Fruit fly (Drosophila melanogaster) whole organism, wandering third instar larva: ENCODE measurements around the gene yellow-e3.

Experiments
- Abd-B ChIP-seq: fragments of >200 bp; optimal IDR thresholded peaks from 2 replicates; lab custom pipeline; 2017; ENCODE audit warnings: missing biosample characterization, missing genetic modification characterization
- CG32264 ChIP-seq: fragments of 200-800 bp; sonication (Bioruptor generic); optimal IDR thresholded peaks from 2 replicates; lab custom pipeline; 2016; ENCODE audit warnings: missing biosample characterization, missing genetic modification characterization
- CG9705 ChIP-seq: fragments of 200-800 bp; sonication (Bioruptor generic); optimal IDR thresholded peaks from 2 replicates; lab custom pipeline; 2018; ENCODE audit warnings: missing biosample characterization, mild to moderate bottlenecking, missing genetic modification characterization
- CrebA ChIP-seq: fragments of 200-800 bp; sonication (Bioruptor generic); optimal IDR thresholded peaks from 2 replicates; lab custom pipeline; 2016; ENCODE audit warnings: missing biosample characterization, mild to moderate bottlenecking, missing genetic modification characterization, borderline replicate concordance
- Dfd ChIP-seq: fragments of >200 bp; optimal IDR thresholded peaks from 2 replicates; lab custom pipeline; 2017; ENCODE audit warnings: missing biosample characterization, missing genetic modification characterization
- Dif ChIP-seq: fragments of 200-275, 200-300 bp; sonication (Bioruptor generic); optimal IDR thresholded peaks from 2 replicates; lab custom pipeline; 2018; ENCODE audit warnings: missing biosample characterization, missing genetic modification characterization; ENCODE audit not compliant: partially characterized antibody
- GATAd ChIP-seq: sonication (Bioruptor generic); optimal IDR thresholded peaks from 2 replicates; lab custom pipeline; 2016; ENCODE audit warnings: missing biosample characterization, missing genetic modification characterization
- HLH106 ChIP-seq: fragments of 200-800 bp; optimal IDR thresholded peaks from 3 replicates; lab custom pipeline; 2019; ENCODE audit warnings: missing biosample characterization, mild to moderate bottlenecking, missing genetic modification characterization, moderate library complexity
- Hnf4 ChIP-seq: fragments of 200-800 bp; sonication (Bioruptor generic); optimal IDR thresholded peaks from 2 replicates; lab custom pipeline; 2016; ENCODE audit warnings: missing biosample characterization, mild to moderate bottlenecking, missing genetic modification characterization
- Hr78 ChIP-seq: fragments of >200 bp; optimal IDR thresholded peaks from 2 replicates; lab custom pipeline; 2017; ENCODE audit warnings: missing biosample characterization, missing genetic modification characterization
- Hr83 ChIP-seq: fragments of 200-300 bp; sonication (Bioruptor generic); optimal IDR thresholded peaks from 2 replicates; lab custom pipeline; 2016; ENCODE audit warnings: missing biosample characterization, mild to moderate bottlenecking, missing genetic modification characterization, moderate library complexity; ENCODE audit not compliant: poor library complexity, severe bottlenecking
- Jra ChIP-seq: sonication (Bioruptor generic); optimal IDR thresholded peaks from 2 replicates; lab custom pipeline; 2016; ENCODE audit warnings: missing biosample characterization, missing genetic modification characterization
- Mio ChIP-seq: sonication (Bioruptor generic); optimal IDR thresholded peaks from 2 replicates; lab custom pipeline; 2016; ENCODE audit warnings: missing biosample characterization, missing genetic modification characterization
- Myc ChIP-seq: fragments of >200 bp; optimal IDR thresholded peaks from 2 replicates; lab custom pipeline; 2017
- N ChIP-seq: fragments of >200 bp; optimal IDR thresholded peaks from 2 replicates; lab custom pipeline; 2018; ENCODE audit warnings: missing biosample characterization, missing external identifiers, missing genetic modification characterization
- OdsH ChIP-seq: fragments of 200-800 bp; sonication (Bioruptor generic); optimal IDR thresholded peaks from 2 replicates; lab custom pipeline; 2016; ENCODE audit warnings: missing biosample characterization, mild to moderate bottlenecking, missing genetic modification characterization
- Rel ChIP-seq, 2 experiments: fragments of 200-800 bp; sonication (Bioruptor generic) in 1 of 2; optimal IDR thresholded peaks; 2 replicates in 1 of 2; 3 replicates in 1 of 2; lab custom pipeline; 2016 to 2019; ENCODE audit warnings: mild to moderate bottlenecking in 2 of 2, missing biosample characterization in 2 of 2, missing genetic modification characterization in 2 of 2, moderate library complexity in 1 of 2
- Sp1 ChIP-seq: fragments of 200-800 bp; sonication (Bioruptor generic); optimal IDR thresholded peaks from 3 replicates; lab custom pipeline; 2019; ENCODE audit warnings: missing biosample characterization, mild to moderate bottlenecking, missing genetic modification characterization, moderate library complexity
- Vsx2 ChIP-seq: fragments of 200-300, 225-300 bp; sonication (Bioruptor generic); optimal IDR thresholded peaks from 2 replicates; lab custom pipeline; 2018; ENCODE audit warnings: missing biosample characterization, missing genetic modification characterization; ENCODE audit not compliant: partially characterized antibody
- br ChIP-seq: fragments of 200-800 bp; sonication (Bioruptor generic); optimal IDR thresholded peaks from 2 replicates; lab custom pipeline; 2016; ENCODE audit warnings: missing biosample characterization, missing genetic modification characterization
- brk ChIP-seq: fragments of 200-800 bp; sonication (Bioruptor generic); optimal IDR thresholded peaks from 2 replicates; lab custom pipeline; 2016; ENCODE audit warnings: missing biosample characterization, mild to moderate bottlenecking, missing genetic modification characterization
- dl ChIP-seq, 2 experiments: fragments of 175-275, 200-275 bp in 1 of 2; fragments of 200-275 bp in 1 of 2; sonication (Bioruptor generic); optimal IDR thresholded peaks; lab custom pipeline; 2018; ENCODE audit warnings: mild to moderate bottlenecking in 2 of 2, missing biosample characterization in 2 of 2, missing genetic modification characterization in 2 of 2, moderate library complexity in 2 of 2; ENCODE audit not compliant: partially characterized antibody in 2 of 2, insufficient read depth in 1 of 2
- dmrt93B ChIP-seq: fragments of 200-800 bp; sonication (Bioruptor generic); optimal IDR thresholded peaks from 2 replicates; lab custom pipeline; 2018; ENCODE audit warnings: missing biosample characterization, mild to moderate bottlenecking, missing genetic modification characterization
- dsf ChIP-seq: sonication (Bioruptor generic); optimal IDR thresholded peaks from 2 replicates; lab custom pipeline; 2016; ENCODE audit warnings: missing biosample characterization, missing genetic modification characterization, borderline replicate concordance
- ey ChIP-seq: fragments of 200-800 bp; sonication (Bioruptor generic); optimal IDR thresholded peaks from 2 replicates; lab custom pipeline; 2016; ENCODE audit warnings: missing biosample characterization, missing genetic modification characterization
- foxo ChIP-seq, 2 experiments: fragments of 200-800 bp; sonication (Bioruptor generic); optimal IDR thresholded peaks; 2 replicates in 1 of 2; 3 replicates in 1 of 2; lab custom pipeline; 2016 to 2017; ENCODE audit warnings: missing biosample characterization in 2 of 2, missing genetic modification characterization in 2 of 2
- fru ChIP-seq: fragments of 200-800 bp; sonication (Bioruptor generic); optimal IDR thresholded peaks from 3 replicates; lab custom pipeline; 2016; ENCODE audit warnings: missing biosample characterization, mild to moderate bottlenecking, missing genetic modification characterization
- h ChIP-seq: fragments of 200-800 bp; sonication (Bioruptor generic); optimal IDR thresholded peaks from 3 replicates; lab custom pipeline; 2016; ENCODE audit warnings: missing biosample characterization, mild to moderate bottlenecking, missing genetic modification characterization
- jim ChIP-seq: fragments of 175-275, 200-325 bp; sonication (Bioruptor generic); optimal IDR thresholded peaks from 2 replicates; lab custom pipeline; 2016; ENCODE audit warnings: missing biosample characterization, mild to moderate bottlenecking, missing genetic modification characterization
- lola ChIP-seq: fragments of >200 bp; optimal IDR thresholded peaks from 2 replicates; lab custom pipeline; 2017; ENCODE audit warnings: missing biosample characterization, missing genetic modification characterization
- pan ChIP-seq: fragments of >200 bp; optimal IDR thresholded peaks from 2 replicates; lab custom pipeline; 2017
- psq ChIP-seq: fragments of 200-800 bp; sonication (Bioruptor generic); optimal IDR thresholded peaks from 3 replicates; lab custom pipeline; 2017; ENCODE audit warnings: missing biosample characterization, mild to moderate bottlenecking, missing genetic modification characterization, moderate library complexity
- rgr ChIP-seq: fragments of 200-800 bp; sonication (Bioruptor generic); optimal IDR thresholded peaks from 3 replicates; lab custom pipeline; 2016; ENCODE audit warnings: missing biosample characterization, mild to moderate bottlenecking, missing genetic modification characterization
- sage ChIP-seq: fragments of 200-800 bp; sonication (Bioruptor generic); optimal IDR thresholded peaks from 2 replicates; lab custom pipeline; 2016; ENCODE audit warnings: missing biosample characterization, mild to moderate bottlenecking, missing genetic modification characterization
- sv ChIP-seq: fragments of 200-800 bp; sonication (Bioruptor generic); optimal IDR thresholded peaks from 3 replicates; lab custom pipeline; 2016; ENCODE audit warnings: missing biosample characterization, missing genetic modification characterization
- tai ChIP-seq: sonication (Bioruptor generic); optimal IDR thresholded peaks from 2 replicates; lab custom pipeline; 2016; ENCODE audit warnings: missing biosample characterization, missing genetic modification characterization
- usp ChIP-seq: fragments of >200 bp; optimal IDR thresholded peaks from 2 replicates; lab custom pipeline; 2017; ENCODE audit warnings: missing biosample characterization, missing genetic modification characterization
- woc ChIP-seq: sonication (Bioruptor generic); optimal IDR thresholded peaks from 2 replicates; lab custom pipeline; 2016; ENCODE audit warnings: missing biosample characterization, mild to moderate bottlenecking, missing genetic modification characterization

Gene yellow-e3

DNA sequence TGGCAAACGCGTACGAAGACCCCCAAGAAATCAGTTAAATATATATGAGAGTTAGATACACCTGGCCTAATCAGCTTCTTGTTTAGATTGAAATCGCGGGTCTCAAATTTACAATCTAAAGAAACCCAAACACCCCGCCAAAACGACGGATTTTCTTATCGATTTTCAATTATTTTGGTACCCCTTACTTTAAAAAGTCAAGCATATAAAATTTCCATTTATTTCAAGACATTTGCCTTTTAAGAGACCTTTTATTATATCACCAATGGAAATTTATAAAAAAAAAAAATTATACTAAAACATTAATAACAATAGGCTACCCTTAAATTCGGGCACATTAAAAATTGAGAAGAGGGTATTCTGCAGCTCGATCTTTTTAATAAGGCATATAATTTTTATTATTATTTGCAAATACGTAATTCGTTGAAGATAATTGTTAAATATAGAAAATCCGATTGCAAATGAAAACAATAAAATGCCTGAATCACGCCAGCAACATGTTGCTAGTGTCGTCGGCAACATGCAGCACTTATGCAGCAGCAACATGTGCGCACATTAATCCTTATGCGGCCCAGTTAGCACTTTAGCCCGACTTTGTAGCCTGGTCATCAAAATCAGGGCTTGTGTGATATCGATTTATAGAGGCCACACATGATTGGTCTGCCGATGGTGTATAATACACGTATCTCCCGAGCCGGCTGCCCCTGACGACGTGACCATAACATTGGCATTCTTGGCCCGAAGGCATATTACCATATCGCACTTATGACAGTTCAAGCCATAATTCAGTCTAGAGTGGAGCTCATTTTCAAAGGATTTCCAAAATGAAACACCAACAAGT is 32.6 kb downstream of the yellow-e3 start, which contains the start of the genes Lip3 and CG34309 (continued):
- TF ChIP-seq Hr83 (no peak), Rel (GFP tag; optimal IDR thresholded peaks at IDR 0.05; lab: Kevin White, UChicago) (peak; percentile 32), Rel (tag; optimal IDR thresholded peaks at IDR 0.05; lab: Kevin White, UChicago) (no peak), Abd-B (no peak)

DNA sequence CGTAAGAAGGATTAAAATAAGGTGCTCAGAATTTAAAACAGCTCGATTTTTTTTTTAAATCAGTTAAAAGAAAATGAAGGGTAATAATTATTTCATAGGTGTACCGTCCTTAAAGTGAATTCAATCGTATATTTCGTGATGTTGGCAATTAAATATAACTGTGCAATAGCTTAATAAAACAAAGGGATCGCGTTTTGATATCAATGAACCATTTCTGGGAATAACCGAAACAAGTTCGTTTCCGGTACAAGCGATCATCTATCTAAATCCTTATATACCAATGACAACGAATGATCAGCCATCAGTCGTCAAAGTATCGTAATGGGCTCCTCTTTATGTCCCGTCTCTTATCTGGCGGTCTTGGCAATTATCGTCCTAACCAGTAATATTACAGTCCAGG is 35.3 kb downstream of the yellow-e3 start, which contains the start of gene CheA87a:
Gene CheA87a, plus strand, starts transcription at position 301 of the 400 bp plus-strand sequence.
- TF ChIP-seq pan (no peak), Dif (no peak)
- TF ChIP-seq, all 38 proteins: peak for 0

DNA sequence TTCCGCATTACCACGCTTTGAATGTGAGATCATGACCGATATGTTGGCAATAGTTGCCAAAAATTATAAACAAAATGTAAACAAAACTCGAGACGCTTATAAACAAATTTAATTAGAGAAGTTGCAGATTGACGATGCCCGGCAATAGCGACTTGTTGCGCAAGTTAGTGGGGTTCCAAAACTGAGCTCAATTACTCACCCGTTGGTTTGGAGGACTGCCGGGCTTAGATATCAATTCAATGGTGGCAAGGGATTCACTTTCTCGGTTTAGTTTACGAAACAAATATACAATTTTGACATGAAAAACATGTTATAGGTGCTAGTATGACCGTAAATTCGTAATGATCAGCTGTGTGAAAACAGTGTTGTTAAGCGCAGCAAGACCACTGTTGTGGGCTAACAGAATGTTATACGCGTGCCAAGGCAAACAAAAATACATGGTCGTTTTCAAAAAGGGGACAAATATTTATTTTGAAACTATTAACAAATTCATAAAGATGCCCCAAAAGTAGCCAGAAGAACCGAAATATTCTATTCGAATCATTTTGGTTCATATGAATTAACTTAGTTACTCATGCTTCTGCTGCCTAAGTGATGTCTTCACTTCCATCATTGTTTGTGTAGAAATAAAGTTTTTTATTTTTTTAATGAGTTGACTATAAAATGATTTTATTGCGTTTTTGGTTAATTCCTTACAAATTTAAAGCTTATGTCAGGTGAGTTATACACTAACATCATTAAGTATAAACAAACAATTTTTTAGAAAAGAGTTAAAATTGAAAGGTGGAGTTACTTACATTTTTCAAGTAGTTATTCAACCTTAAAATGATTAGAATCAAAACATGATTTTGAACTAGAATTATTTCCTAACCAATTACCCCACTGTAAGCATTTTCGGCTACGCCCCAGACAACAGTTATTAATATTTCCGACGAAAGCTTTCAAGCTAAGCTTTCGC is 37.8 kb downstream of the yellow-e3 start, which contains the start of gene Elp6:
Gene Elp6, minus strand, starts transcription at position 350 of the 958 bp plus-strand sequence.
- TF ChIP-seq fru = peak; percentile 82
- peak; percentile 69 for TF ChIP-seq br (GFP tag; lab: Kevin White, UChicago)
- TF ChIP-seq CG32264 (GFP tag; lab: Kevin White, UChicago) = peak; percentile 32
- TF ChIP-seq HLH106 (tag; lab: Kevin White, UChicago) = peak; percentile 77
- peak; percentile 68 for TF ChIP-seq brk (GFP tag; lab: Kevin White, UChicago)
- peak; percentile 64 for TF ChIP-seq CG9705 (GFP tag; lab: Kevin White, UChicago)
- peak; percentile 62 for TF ChIP-seq GATAd (GFP tag; lab: Kevin White, UChicago)
- TF ChIP-seq Dif = no peak
- no peak for TF ChIP-seq Hr78 (GFP tag; lab: Kevin White, UChicago)
- no peak for TF ChIP-seq Vsx2
- no peak for TF ChIP-seq pan
- TF ChIP-seq dsf (GFP tag; lab: Kevin White, UChicago) = peak; percentile 73
- no peak for TF ChIP-seq dl (GFP tag; optimal IDR thresholded peaks at IDR 0.05; lab: Kevin White, UChicago; ENCODE audit: insufficient read depth in 1 of 2, partially characterized antibody in 2 of 2)
- no peak for TF ChIP-seq N (GFP tag; lab: Kevin White, UChicago)
- TF ChIP-seq Hnf4 (GFP tag; lab: Kevin White, UChicago) = peak; percentile 71
- peak; percentile 72 for TF ChIP-seq woc (GFP tag; lab: Kevin White, UChicago)
- TF ChIP-seq Mio (GFP tag; lab: Kevin White, UChicago) = no peak
- TF ChIP-seq OdsH (GFP tag; lab: Kevin White, UChicago) = peak; percentile 79
- TF ChIP-seq Hr83 = no peak
- TF ChIP-seq sv = peak; percentile 54
- peak; percentile 78 for TF ChIP-seq ey (GFP tag; lab: Kevin White, UChicago)
- no peak for TF ChIP-seq Myc (lab: Kevin White, UChicago)
- TF ChIP-seq dmrt93B (GFP tag; lab: Kevin White, UChicago) = peak; percentile 82
- TF ChIP-seq lola (GFP tag; lab: Kevin White, UChicago) = no peak
- TF ChIP-seq Dfd (GFP tag; lab: Kevin White, UChicago) = no peak
- peak in 1 of 2 experiments; percentile 88 for TF ChIP-seq foxo (GFP tag; optimal IDR thresholded peaks at IDR 0.05; lab: Kevin White, UChicago)
- peak; percentile 77 for TF ChIP-seq psq (GFP tag; lab: Kevin White, UChicago)
- no peak for TF ChIP-seq Abd-B
- TF ChIP-seq Jra (GFP tag; lab: Kevin White, UChicago) = peak; percentile 80
- TF ChIP-seq rgr (GFP tag; lab: Kevin White, UChicago) = peak; percentile 79
- peak; percentile 80 for TF ChIP-seq h (GFP tag; lab: Kevin White, UChicago)
- peak; percentile 24 for TF ChIP-seq sage (GFP tag; lab: Kevin White, UChicago)
- no peak for TF ChIP-seq usp (GFP tag; lab: Kevin White, UChicago)
- TF ChIP-seq Rel (GFP tag; optimal IDR thresholded peaks at IDR 0.05; lab: Kevin White, UChicago) = no peak
- TF ChIP-seq Rel (tag; optimal IDR thresholded peaks at IDR 0.05; lab: Kevin White, UChicago) = no peak
- peak; percentile 85 for TF ChIP-seq tai (GFP tag; lab: Kevin White, UChicago)
- TF ChIP-seq Sp1 (GFP tag; lab: Kevin White, UChicago) = peak; percentile 79
- no peak for TF ChIP-seq CrebA (GFP tag; lab: Kevin White, UChicago)
- no peak for TF ChIP-seq jim (GFP tag; lab: Kevin White, UChicago)
